Fruit fly (Drosophila melanogaster) whole organism, embryonic: ENCODE measurements around the gene CG7607.

Experiments
- ATbp ChIP-seq: fragments of 200-800 bp; sonication (Bioruptor generic); optimal IDR thresholded peaks from 2 replicates; lab custom pipeline; 2017; ENCODE audit warnings: missing biosample characterization, mild to moderate bottlenecking, missing genetic modification characterization, missing genetic modification reagents
- B-H1 ChIP-seq: fragments of 200-800 bp; sonication (Bioruptor generic); IDR thresholded peaks from 3 replicates; pipeline ENCODE4 v1.3.6; 2022; ENCODE audit warnings: missing biosample characterization, missing genetic modification characterization
- CG10321 ChIP-seq: fragments of 200-800 bp; sonication (Bioruptor generic); IDR thresholded peaks from 2 replicates; pipeline ENCODE4 v1.3.6; 2022; ENCODE audit warnings: missing biosample characterization, missing genetic modification characterization
- CG12299 ChIP-seq: fragments of 200-800 bp; sonication (Bioruptor generic); optimal IDR thresholded peaks from 2 replicates; lab custom pipeline; 2018; ENCODE audit warnings: missing biosample characterization, mild to moderate bottlenecking, missing genetic modification characterization
- CG12659 ChIP-seq: fragments of 200-800 bp; sonication (Bioruptor generic); optimal IDR thresholded peaks from 3 replicates; lab custom pipeline; 2017; ENCODE audit warnings: mild to moderate bottlenecking, missing biosample characterization, missing genetic modification reagents, missing genetic modification characterization
- CG16779 ChIP-seq: fragments of 200-800 bp; sonication (Bioruptor generic); IDR thresholded peaks from 2 replicates; pipeline ENCODE4 v1.3.6; 2022; ENCODE audit warnings: missing biosample characterization, missing genetic modification characterization
- CG3407 ChIP-seq: fragments of 200-800 bp; sonication (Bioruptor generic); optimal IDR thresholded peaks from 2 replicates; lab custom pipeline; 2018; ENCODE audit warnings: missing biosample characterization, mild to moderate bottlenecking, missing genetic modification characterization
- CG4707 ChIP-seq: fragments of 200-800 bp; sonication (Bioruptor generic); optimal IDR thresholded peaks from 2 replicates; lab custom pipeline; 2018; ENCODE audit warnings: missing biosample characterization, mild to moderate bottlenecking, missing genetic modification characterization, moderate library complexity
- Chrac-16 ChIP-seq: fragments of 200-800 bp; sonication (Bioruptor generic); optimal IDR thresholded peaks from 3 replicates; lab custom pipeline; 2016; ENCODE audit warnings: missing biosample characterization, missing genetic modification characterization
- Dbx ChIP-seq: fragments of 200-800 bp; sonication (Bioruptor generic); IDR thresholded peaks from 3 replicates; pipeline ENCODE4 v1.3.6; 2022; ENCODE audit warnings: missing biosample characterization, missing genetic modification characterization
- Dfd ChIP-seq, 2 experiments: fragments of >200 bp; optimal IDR thresholded peaks; 2 replicates each; lab custom pipeline; 2017; ENCODE audit warnings: missing biosample characterization in 2 of 2, missing genetic modification characterization in 2 of 2
- Dll ChIP-seq: fragments of 200-800 bp; sonication (Bioruptor generic); IDR thresholded peaks from 4 replicates; pipeline ENCODE4 v1.3.6; 2022; ENCODE audit warnings: missing biosample characterization, missing genetic modification characterization; ENCODE audit not compliant: partially characterized antibody
- Dref ChIP-seq: fragments of 200-800 bp; sonication (Bioruptor generic); IDR thresholded peaks from 2 replicates; pipeline ENCODE4 v1.3.6; 2022; ENCODE audit warnings: missing biosample characterization, missing genetic modification characterization
- E2f2 ChIP-seq: fragments of 200-800 bp; sonication (Bioruptor generic); IDR thresholded peaks from 2 replicates; pipeline ENCODE4 v1.3.6; 2022; ENCODE audit warnings: missing biosample characterization, missing genetic modification characterization
- Ets97D ChIP-seq: fragments of 200-800 bp; sonication (Bioruptor generic); optimal IDR thresholded peaks from 3 replicates; lab custom pipeline; 2016; ENCODE audit warnings: missing biosample characterization, missing genetic modification characterization
- H15 ChIP-seq: fragments of 200-800 bp; sonication (Bioruptor generic); IDR thresholded peaks from 3 replicates; pipeline ENCODE4 v1.3.6; 2022; ENCODE audit warnings: missing biosample characterization, missing genetic modification characterization
- Hr39 ChIP-seq: fragments of >200 bp; optimal IDR thresholded peaks from 2 replicates; lab custom pipeline; 2017
- Lhr ChIP-seq: fragments of 200-800 bp; sonication (Bioruptor generic); optimal IDR thresholded peaks from 3 replicates; lab custom pipeline; 2017; ENCODE audit warnings: mild to moderate bottlenecking, missing biosample characterization, missing genetic modification reagents, missing genetic modification characterization
- MBD-R2 ChIP-seq: fragments of 200-800 bp; sonication (Bioruptor generic); IDR thresholded peaks from 2 replicates; pipeline ENCODE4 v1.3.6; 2022; ENCODE audit warnings: missing biosample characterization, missing genetic modification characterization
- Mad ChIP-seq: fragments of 200-800 bp; sonication (Bioruptor generic); optimal IDR thresholded peaks from 2 replicates; lab custom pipeline; 2016; ENCODE audit warnings: missing biosample characterization, missing genetic modification characterization
- Mes4 ChIP-seq: fragments of 200-800 bp; sonication (Bioruptor generic); optimal IDR thresholded peaks from 2 replicates; lab custom pipeline; 2016; ENCODE audit warnings: missing biosample characterization, missing genetic modification characterization
- Neu2 ChIP-seq: fragments of 200-800 bp; sonication (Bioruptor generic); optimal IDR thresholded peaks from 3 replicates; lab custom pipeline; 2016; ENCODE audit warnings: missing biosample characterization, missing genetic modification characterization, borderline replicate concordance
- Nf-YB ChIP-seq: fragments of 200-800 bp; sonication (Bioruptor generic); optimal IDR thresholded peaks from 3 replicates; lab custom pipeline; 2019; ENCODE audit warnings: missing biosample characterization, mild to moderate bottlenecking, missing genetic modification characterization, moderate library complexity
- Oaz ChIP-seq: fragments of 200-800 bp; sonication (Bioruptor generic); IDR thresholded peaks from 2 replicates; pipeline ENCODE4 v1.3.6; 2022; ENCODE audit warnings: missing biosample characterization, missing genetic modification characterization
- Opbp ChIP-seq: fragments of 200-800 bp; sonication (Bioruptor generic); IDR thresholded peaks from 3 replicates; pipeline ENCODE4 v1.3.6; 2022; ENCODE audit warnings: missing biosample characterization, missing genetic modification characterization; ENCODE audit not compliant: partially characterized antibody
- Rx ChIP-seq: fragments of 200-800 bp; sonication (Bioruptor generic); IDR thresholded peaks from 2 replicates; pipeline ENCODE4 v1.3.6; 2022; ENCODE audit warnings: missing biosample characterization, missing genetic modification characterization
- cato ChIP-seq: fragments of 200-800 bp; sonication (Bioruptor generic); optimal IDR thresholded peaks from 2 replicates; lab custom pipeline; 2016; ENCODE audit warnings: missing biosample characterization, missing genetic modification characterization, borderline replicate concordance
- cwo ChIP-seq: fragments of 200-800 bp; sonication (Bioruptor generic); optimal IDR thresholded peaks from 3 replicates; lab custom pipeline; 2017; ENCODE audit warnings: missing biosample characterization, missing genetic modification characterization, mild to moderate bottlenecking, moderate library complexity, missing genetic modification reagents
- da ChIP-seq: fragments of 200-800 bp; sonication (Bioruptor generic); optimal IDR thresholded peaks from 2 replicates; lab custom pipeline; 2016; ENCODE audit warnings: missing biosample characterization, missing genetic modification characterization
- danr ChIP-seq: fragments of 200-800 bp; sonication (Bioruptor generic); IDR thresholded peaks from 2 replicates; pipeline ENCODE4 v1.3.6; 2022; ENCODE audit warnings: missing biosample characterization, missing genetic modification characterization
- eve ChIP-seq, 2 experiments: fragments of >200 bp; optimal IDR thresholded peaks; 2 replicates each; lab custom pipeline; 2017; ENCODE audit warnings: missing biosample characterization in 2 of 2, missing genetic modification characterization in 2 of 2
- eyg ChIP-seq: fragments of 200-800 bp; sonication (Bioruptor generic); optimal IDR thresholded peaks from 3 replicates; lab custom pipeline; 2016; ENCODE audit warnings: missing biosample characterization, missing genetic modification characterization
- ftz-f1 ChIP-seq: fragments of 200-800 bp; sonication (Bioruptor generic); optimal IDR thresholded peaks from 2 replicates; lab custom pipeline; 2016; ENCODE audit warnings: missing biosample characterization, missing genetic modification characterization
- grau ChIP-seq: fragments of 200-800 bp; optimal IDR thresholded peaks from 3 replicates; lab custom pipeline; 2019; ENCODE audit warnings: missing biosample characterization, mild to moderate bottlenecking, missing genetic modification characterization, moderate library complexity
- grn ChIP-seq: fragments of 200-800 bp; sonication (Bioruptor generic); optimal IDR thresholded peaks from 3 replicates; lab custom pipeline; 2017; ENCODE audit warnings: missing biosample characterization, missing genetic modification characterization
- hth ChIP-seq: fragments of >200 bp; optimal IDR thresholded peaks from 2 replicates; lab custom pipeline; 2017; ENCODE audit warnings: inconsistent platforms
- lola ChIP-seq, 3 experiments: fragments of >200 bp in 2 of 3; fragments of 200-800 bp in 1 of 3; sonication (Bioruptor generic) in 1 of 3; optimal IDR thresholded peaks; 2 replicates each; lab custom pipeline; 2017 to 2019; ENCODE audit warnings: missing biosample characterization in 3 of 3, missing genetic modification characterization in 3 of 3, mild to moderate bottlenecking in 1 of 3, moderate library complexity in 1 of 3
- mld ChIP-seq: fragments of 200-800 bp; sonication (Bioruptor generic); IDR thresholded peaks from 3 replicates; pipeline ENCODE4 v1.3.6; 2022; ENCODE audit warnings: missing biosample characterization, missing genetic modification characterization; ENCODE audit not compliant: partially characterized antibody
- odd ChIP-seq: fragments of 200-800 bp; sonication (Bioruptor generic); optimal IDR thresholded peaks from 2 replicates; lab custom pipeline; 2017; ENCODE audit warnings: missing biosample characterization, mild to moderate bottlenecking, missing genetic modification characterization
- onecut ChIP-seq: fragments of 200-800 bp; sonication (Bioruptor generic); IDR thresholded peaks from 2 replicates; pipeline ENCODE4 v1.3.6; 2022; ENCODE audit warnings: missing biosample characterization, missing genetic modification characterization
- phol ChIP-seq: fragments of 200-800 bp; sonication (Bioruptor generic); optimal IDR thresholded peaks from 3 replicates; lab custom pipeline; 2018; ENCODE audit warnings: missing biosample characterization, mild to moderate bottlenecking, missing genetic modification characterization, moderate library complexity
- ranshi ChIP-seq: fragments of 200-800 bp; sonication (Bioruptor generic); IDR thresholded peaks from 2 replicates; pipeline ENCODE4 v1.3.6; 2022; ENCODE audit warnings: missing biosample characterization, missing genetic modification characterization
- salm ChIP-seq: fragments of 200-800 bp; sonication (Bioruptor generic); optimal IDR thresholded peaks from 2 replicates; lab custom pipeline; 2018; ENCODE audit warnings: missing biosample characterization, mild to moderate bottlenecking, missing genetic modification characterization
- shn ChIP-seq: fragments of 200-800 bp; sonication (Bioruptor generic); optimal IDR thresholded peaks from 3 replicates; lab custom pipeline; 2016; ENCODE audit warnings: missing biosample characterization, missing genetic modification characterization
- sisA ChIP-seq: fragments of 200-800 bp; sonication (Bioruptor generic); IDR thresholded peaks from 2 replicates; pipeline ENCODE4 v1.3.6; 2022; ENCODE audit warnings: missing biosample characterization, missing genetic modification characterization
- slou ChIP-seq: fragments of 200-800 bp; sonication (Bioruptor generic); optimal IDR thresholded peaks from 3 replicates; lab custom pipeline; 2016; ENCODE audit warnings: missing biosample characterization, missing genetic modification characterization
- slp2 ChIP-seq: fragments of 200-800 bp; sonication (Bioruptor generic); optimal IDR thresholded peaks from 2 replicates; lab custom pipeline; 2016; ENCODE audit warnings: missing biosample characterization, missing genetic modification characterization
- so ChIP-seq: fragments of 200-800 bp; sonication (Bioruptor generic); IDR thresholded peaks from 3 replicates; pipeline ENCODE4 v1.3.6; 2022; ENCODE audit warnings: missing biosample characterization, missing genetic modification characterization
- sqz ChIP-seq: fragments of 200-800 bp; sonication (Bioruptor generic); optimal IDR thresholded peaks from 3 replicates; lab custom pipeline; 2018; ENCODE audit warnings: missing biosample characterization, mild to moderate bottlenecking, missing genetic modification characterization
- tin ChIP-seq: fragments of 200-800 bp; sonication (Bioruptor generic); optimal IDR thresholded peaks from 3 replicates; lab custom pipeline; 2016; ENCODE audit warnings: missing biosample characterization, missing genetic modification characterization
- unc-4 ChIP-seq: fragments of 200-800 bp; sonication (Bioruptor generic); IDR thresholded peaks from 2 replicates; pipeline ENCODE4 v1.3.6; 2022; ENCODE audit warnings: missing biosample characterization, missing genetic modification characterization; ENCODE audit not compliant: partially characterized antibody
- vfl ChIP-seq: fragments of 200-800 bp; sonication (Bioruptor generic); optimal IDR thresholded peaks from 2 replicates; lab custom pipeline; 2016; ENCODE audit warnings: missing biosample characterization, missing genetic modification characterization
- z ChIP-seq: fragments of 200-800 bp; sonication (Bioruptor generic); IDR thresholded peaks from 3 replicates; pipeline ENCODE4 v1.3.6; 2022; ENCODE audit warnings: missing biosample characterization, missing genetic modification characterization

Gene CG7607

DNA sequence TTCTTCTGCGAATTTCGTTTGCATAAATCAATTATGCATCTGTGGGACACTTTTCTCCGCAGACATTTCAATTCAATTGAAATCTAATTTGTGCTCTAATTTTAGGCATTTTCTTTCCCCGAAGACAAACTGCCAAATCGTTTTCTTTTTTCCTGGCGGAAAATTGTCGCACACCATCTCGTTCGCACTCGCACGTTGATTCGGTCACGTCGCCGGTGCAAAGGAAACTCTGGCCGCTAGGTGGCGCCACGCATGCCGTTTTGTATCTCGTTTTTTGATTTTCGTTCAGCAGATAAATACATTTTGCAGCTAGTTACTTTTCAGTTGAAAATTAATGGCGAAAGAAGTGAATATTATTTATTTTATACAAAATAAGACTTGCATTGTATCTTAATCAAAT lies 48.9 kb downstream of the CG7607 start (continued):
- TF ChIP-seq mld: no peak
- peak; percentile 13 for TF ChIP-seq Mad (GFP tag; lab: Kevin White, UChicago)
- 0 out of 3 replicates have a peak, but pooled peaks have one; percentile 20 for TF ChIP-seq Opbp (GFP tag; lab: Robert Waterston, UW)
- no peak for TF ChIP-seq CG10321
- no peak for TF ChIP-seq Rx
- no peak for TF ChIP-seq eve (GFP tag; optimal IDR thresholded peaks at IDR 0.05; lab: Kevin White, UChicago)
- TF ChIP-seq ftz-f1 (GFP tag; lab: Kevin White, UChicago): no peak
- TF ChIP-seq z (GFP tag; lab: Robert Waterston, UW): no peak
- TF ChIP-seq eyg (GFP tag; lab: Kevin White, UChicago): no peak
- TF ChIP-seq Oaz: no peak
- no peak for TF ChIP-seq lola (GFP tag; optimal IDR thresholded peaks at IDR 0.05; lab: Kevin White, UChicago)
- no peak; the same call in 2 of the 3 replicates for TF ChIP-seq so (GFP tag; lab: Robert Waterston, UW)
- TF ChIP-seq Neu2: no peak
- TF ChIP-seq shn (GFP tag; lab: Kevin White, UChicago): no peak
- TF ChIP-seq CG12299 (tag; lab: Kevin White, UChicago): no peak
- TF ChIP-seq Chrac-16 (GFP tag; lab: Kevin White, UChicago): no peak
- no peak for TF ChIP-seq ranshi (GFP tag; lab: Robert Waterston, UW)
- peak; percentile 22 for TF ChIP-seq grau (tag; lab: Kevin White, UChicago)
- TF ChIP-seq Hr39 (lab: Kevin White, UChicago): no peak
- TF ChIP-seq salm (tag; lab: Kevin White, UChicago): no peak
- TF ChIP-seq hth: no peak
- no peak for TF ChIP-seq slp2 (GFP tag; lab: Kevin White, UChicago)
- TF ChIP-seq vfl (GFP tag; lab: Kevin White, UChicago): no peak
- no peak for TF ChIP-seq slou (GFP tag; lab: Kevin White, UChicago)
- TF ChIP-seq sisA (GFP tag; lab: Robert Waterston, UW): no peak
- peak; percentile 31 for TF ChIP-seq sqz (GFP tag; lab: Kevin White, UChicago)
- TF ChIP-seq da (GFP tag; lab: Kevin White, UChicago): no peak
- TF ChIP-seq danr: no peak
- peak; percentile 41; the same call in 1 of the 2 replicates for TF ChIP-seq onecut (GFP tag; lab: Robert Waterston, UW)
- TF ChIP-seq phol: no peak
- TF ChIP-seq Dbx (GFP tag; lab: Robert Waterston, UW): peak; percentile 18; the same call in 2 of the 3 replicates
- peak; percentile 3 for TF ChIP-seq CG3407
- TF ChIP-seq ATbp (GFP tag; lab: Kevin White, UChicago): no peak
- TF ChIP-seq H15 (GFP tag; lab: Robert Waterston, UW): no peak
- no peak for TF ChIP-seq odd (GFP tag; lab: Kevin White, UChicago)
- no peak for TF ChIP-seq cwo (GFP tag; lab: Kevin White, UChicago)
- TF ChIP-seq Ets97D: no peak
- TF ChIP-seq CG16779: 0 out of 2 replicates have a peak, but pooled peaks have one; percentile 36
- TF ChIP-seq CG12659 (GFP tag; lab: Kevin White, UChicago): no peak
- TF ChIP-seq Nf-YB: no peak
- no peak for TF ChIP-seq Lhr
- no peak for TF ChIP-seq tin
- TF ChIP-seq CG4707 (GFP tag; lab: Kevin White, UChicago): no peak
- TF ChIP-seq Dref (GFP tag; lab: Robert Waterston, UW): no peak
- TF ChIP-seq MBD-R2 (GFP tag; lab: Robert Waterston, UW): no peak
- TF ChIP-seq Mes4 (GFP tag; lab: Kevin White, UChicago): no peak
- TF ChIP-seq B-H1: no peak; the same call in 2 of the 3 replicates
- TF ChIP-seq Dll: no peak
- TF ChIP-seq unc-4 (GFP tag; lab: Robert Waterston, UW): no peak
- no peak for TF ChIP-seq Dfd (GFP tag; optimal IDR thresholded peaks at IDR 0.05; lab: Kevin White, UChicago)
- no peak for TF ChIP-seq cato
- TF ChIP-seq E2f2 (GFP tag; lab: Robert Waterston, UW): no peak
- no peak for TF ChIP-seq grn (GFP tag; lab: Kevin White, UChicago)
